Fruit fly (Drosophila melanogaster) whole organism, embryonic: Measurements from ENCODE around the gene Acbp6.

ENCODE experiments used
- Antp ChIP-seq: fragments of 200-800 bp; sonication (Bioruptor generic); optimal IDR thresholded peaks from 3 replicates; lab custom pipeline; 2016; ENCODE audit warnings: missing biosample characterization, missing genetic modification characterization
- CG10543 ChIP-seq: fragments of 200-800 bp; sonication (Bioruptor generic); optimal IDR thresholded peaks from 3 replicates; lab custom pipeline; 2017; ENCODE audit warnings: missing biosample characterization, mild to moderate bottlenecking, missing genetic modification characterization, moderate library complexity
- CG10654 ChIP-seq: fragments of 200-800 bp; sonication (Bioruptor generic); optimal IDR thresholded peaks from 2 replicates; lab custom pipeline; 2016; ENCODE audit warnings: missing biosample characterization, missing genetic modification characterization
- CG12219 ChIP-seq: fragments of 200-800 bp; sonication (Bioruptor generic); optimal IDR thresholded peaks from 3 replicates; lab custom pipeline; 2018; ENCODE audit warnings: missing biosample characterization, mild to moderate bottlenecking, missing genetic modification characterization
- CG14050 ChIP-seq: fragments of 200-800 bp; sonication (Bioruptor generic); IDR thresholded peaks from 3 replicates; pipeline ENCODE4 v1.3.6; 2022; ENCODE audit warnings: missing biosample characterization, missing genetic modification characterization
- CG15269 ChIP-seq: fragments of 200-800 bp; sonication (Bioruptor generic); optimal IDR thresholded peaks from 2 replicates; lab custom pipeline; 2018; ENCODE audit warnings: missing biosample characterization, mild to moderate bottlenecking, missing genetic modification characterization, moderate library complexity
- CG15514 ChIP-seq: fragments of 200-800 bp; sonication (Bioruptor generic); optimal IDR thresholded peaks from 3 replicates; lab custom pipeline; 2017; ENCODE audit warnings: missing biosample characterization, missing genetic modification characterization, mild to moderate bottlenecking, moderate library complexity, missing genetic modification reagents
- CG1792 ChIP-seq: fragments of 200-800 bp; sonication (Bioruptor generic); optimal IDR thresholded peaks from 2 replicates; lab custom pipeline; 2016; ENCODE audit warnings: missing biosample characterization, missing genetic modification characterization
- CG18764 ChIP-seq: fragments of 200-800 bp; sonication (Bioruptor generic); optimal IDR thresholded peaks from 3 replicates; lab custom pipeline; 2016; ENCODE audit warnings: missing biosample characterization, missing genetic modification characterization
- CG30403 ChIP-seq: fragments of 200-800 bp; sonication (Bioruptor generic); optimal IDR thresholded peaks from 3 replicates; lab custom pipeline; 2016; ENCODE audit warnings: missing biosample characterization, missing genetic modification characterization
- CG3281 ChIP-seq: fragments of 200-800 bp; sonication (Bioruptor generic); optimal IDR thresholded peaks from 3 replicates; lab custom pipeline; 2017; ENCODE audit warnings: missing biosample characterization, mild to moderate bottlenecking, missing genetic modification characterization
- CG4360 ChIP-seq: fragments of 200-800 bp; sonication (Bioruptor generic); IDR thresholded peaks from 2 replicates; pipeline ENCODE4 v1.3.6; 2022; ENCODE audit warnings: missing biosample characterization, missing genetic modification characterization
- CG5180 ChIP-seq: fragments of 200-800 bp; sonication (Bioruptor generic); optimal IDR thresholded peaks from 3 replicates; lab custom pipeline; 2017; ENCODE audit warnings: missing biosample characterization, missing genetic modification characterization, mild to moderate bottlenecking, moderate library complexity, missing genetic modification reagents
- CG7271 ChIP-seq: fragments of 200-800 bp; sonication (Bioruptor generic); optimal IDR thresholded peaks from 2 replicates; lab custom pipeline; 2018; ENCODE audit warnings: missing biosample characterization, mild to moderate bottlenecking, missing genetic modification characterization, moderate library complexity
- CrebB ChIP-seq: fragments of 200-800 bp; sonication (Bioruptor generic); optimal IDR thresholded peaks from 3 replicates; lab custom pipeline; 2018; ENCODE audit warnings: missing biosample characterization, mild to moderate bottlenecking, missing genetic modification characterization
- Eip74EF ChIP-seq, 2 experiments: fragments of 200-800 bp in 1 of 2; fragments of >200 bp in 1 of 2; sonication (Bioruptor generic) in 1 of 2; optimal IDR thresholded peaks; 2 replicates each; lab custom pipeline; 2017 to 2019; ENCODE audit warnings: missing biosample characterization in 2 of 2, missing genetic modification characterization in 2 of 2, mild to moderate bottlenecking in 1 of 2, moderate library complexity in 1 of 2
- Fer1 ChIP-seq: fragments of 200-800 bp; sonication (Bioruptor generic); optimal IDR thresholded peaks from 2 replicates; lab custom pipeline; 2017; ENCODE audit warnings: missing biosample characterization, mild to moderate bottlenecking, missing genetic modification characterization
- Fer2 ChIP-seq: fragments of 200-800 bp; sonication (Bioruptor generic); optimal IDR thresholded peaks from 2 replicates; lab custom pipeline; 2018; ENCODE audit warnings: missing biosample characterization, mild to moderate bottlenecking, missing genetic modification characterization, moderate library complexity
- HmgZ ChIP-seq: fragments of 200-800 bp; sonication (Bioruptor generic); optimal IDR thresholded peaks from 2 replicates; lab custom pipeline; 2018; ENCODE audit warnings: missing biosample characterization, mild to moderate bottlenecking, missing genetic modification characterization
- Hmr ChIP-seq: fragments of 200-800 bp; sonication (Bioruptor generic); optimal IDR thresholded peaks from 3 replicates; lab custom pipeline; 2017; ENCODE audit warnings: mild to moderate bottlenecking, missing biosample characterization, missing genetic modification reagents, missing genetic modification characterization
- Hmx ChIP-seq: fragments of 200-800 bp; sonication (Bioruptor generic); optimal IDR thresholded peaks from 2 replicates; lab custom pipeline; 2016; ENCODE audit warnings: missing biosample characterization, missing genetic modification characterization
- Ptx1 ChIP-seq: fragments of 200-800 bp; sonication (Bioruptor generic); IDR thresholded peaks from 2 replicates; pipeline ENCODE4 v1.3.6; 2022; ENCODE audit warnings: missing biosample characterization, missing genetic modification characterization
- Stat92E ChIP-seq, 3 experiments: fragments of >200 bp in 2 of 3; fragments of 200-800 bp in 1 of 3; sonication (Bioruptor generic) in 1 of 3; optimal IDR thresholded peaks; 2 replicates each; lab custom pipeline; 2017 to 2019; ENCODE audit warnings: missing biosample characterization in 3 of 3, missing genetic modification characterization in 3 of 3, mild to moderate bottlenecking in 1 of 3, moderate library complexity in 1 of 3
- ara ChIP-seq: fragments of 200-800 bp; sonication (Bioruptor generic); IDR thresholded peaks from 2 replicates; pipeline ENCODE4 v1.3.6; 2022; ENCODE audit warnings: missing biosample characterization, missing genetic modification characterization
- chif ChIP-seq, 2 experiments: fragments of 200-800 bp; sonication (Bioruptor generic); optimal IDR thresholded peaks; 3 replicates each; lab custom pipeline; 2016; ENCODE audit warnings: missing biosample characterization in 2 of 2, missing genetic modification characterization in 2 of 2
- dan ChIP-seq: fragments of 200-800 bp; sonication (Bioruptor generic); IDR thresholded peaks from 2 replicates; pipeline ENCODE4 v1.3.6; 2022; ENCODE audit warnings: missing biosample characterization, missing genetic modification characterization
- danr ChIP-seq: fragments of 200-800 bp; sonication (Bioruptor generic); IDR thresholded peaks from 2 replicates; pipeline ENCODE4 v1.3.6; 2022; ENCODE audit warnings: missing biosample characterization, missing genetic modification characterization
- dmrt11E ChIP-seq: fragments of 200-800 bp; sonication (Bioruptor generic); optimal IDR thresholded peaks from 3 replicates; lab custom pipeline; 2018; ENCODE audit warnings: missing biosample characterization, mild to moderate bottlenecking, missing genetic modification characterization, moderate library complexity
- fd102C ChIP-seq: fragments of 200-800 bp; sonication (Bioruptor generic); optimal IDR thresholded peaks from 2 replicates; lab custom pipeline; 2018; ENCODE audit warnings: missing biosample characterization, mild to moderate bottlenecking, missing genetic modification characterization, moderate library complexity
- fd64A ChIP-seq: fragments of 200-800 bp; sonication (Bioruptor generic); optimal IDR thresholded peaks from 3 replicates; lab custom pipeline; 2018; ENCODE audit warnings: missing biosample characterization, mild to moderate bottlenecking, missing genetic modification characterization
- gro ChIP-seq: fragments of 200-800 bp; sonication (Bioruptor generic); optimal IDR thresholded peaks from 2 replicates; lab custom pipeline; 2016; ENCODE audit warnings: missing biosample characterization, missing genetic modification characterization
- hth ChIP-seq: fragments of >200 bp; optimal IDR thresholded peaks from 2 replicates; lab custom pipeline; 2017; ENCODE audit warnings: inconsistent platforms
- inv ChIP-seq: fragments of 200-800 bp; sonication (Bioruptor generic); IDR thresholded peaks from 2 replicates; pipeline ENCODE4 v1.3.6; 2022; ENCODE audit warnings: missing biosample characterization, missing genetic modification characterization; ENCODE audit not compliant: partially characterized antibody
- jigr1 ChIP-seq: fragments of 200-800 bp; sonication (Bioruptor generic); IDR thresholded peaks from 3 replicates; pipeline ENCODE4 v1.3.6; 2022; ENCODE audit warnings: missing biosample characterization, missing genetic modification characterization
- otp ChIP-seq: fragments of 200-800 bp; sonication (Bioruptor generic); IDR thresholded peaks from 3 replicates; pipeline ENCODE4, ENCODE4 v1.3.6; 2022; ENCODE audit warnings: missing biosample characterization, missing genetic modification characterization
- pan ChIP-seq, 4 experiments: fragments of >200 bp in 3 of 4; fragments of 200-800 bp in 1 of 4; sonication (Bioruptor generic) in 1 of 4; optimal IDR thresholded peaks in 3 of 4; IDR thresholded peaks in 1 of 4; 2 replicates each; pipeline versions ENCODE4 v1.3.6 to Lab custom; 2017 to 2022; ENCODE audit warnings: missing biosample characterization in 2 of 4, missing genetic modification characterization in 2 of 4, mixed read lengths in 1 of 4
- pfk ChIP-seq: fragments of 200-800 bp; sonication (Bioruptor generic); optimal IDR thresholded peaks from 2 replicates; lab custom pipeline; 2018; ENCODE audit warnings: missing biosample characterization, mild to moderate bottlenecking, missing genetic modification characterization, moderate library complexity
- sisA ChIP-seq: fragments of 200-800 bp; sonication (Bioruptor generic); IDR thresholded peaks from 2 replicates; pipeline ENCODE4 v1.3.6; 2022; ENCODE audit warnings: missing biosample characterization, missing genetic modification characterization
- slbo ChIP-seq: fragments of 200-800 bp; sonication (Bioruptor generic); IDR thresholded peaks from 2 replicates; pipeline ENCODE4 v1.3.6; 2022; ENCODE audit warnings: missing biosample characterization, missing genetic modification characterization
- sna ChIP-seq: fragments of 200-800 bp; sonication (Bioruptor generic); IDR thresholded peaks from 2 replicates; pipeline ENCODE4 v1.3.6; 2022; ENCODE audit warnings: missing biosample characterization, missing genetic modification characterization; ENCODE audit not compliant: partially characterized antibody
- sob ChIP-seq: fragments of 200-800 bp; sonication (Bioruptor generic); IDR thresholded peaks from 2 replicates; pipeline ENCODE4 v1.3.6; 2022; ENCODE audit warnings: missing biosample characterization, missing genetic modification characterization
- tin ChIP-seq: fragments of 200-800 bp; sonication (Bioruptor generic); optimal IDR thresholded peaks from 3 replicates; lab custom pipeline; 2016; ENCODE audit warnings: missing biosample characterization, missing genetic modification characterization
- ttk ChIP-seq: fragments of 200-800 bp; sonication (Bioruptor generic); IDR thresholded peaks from 2 replicates; pipeline ENCODE4 v2.1.2; 2022; ENCODE audit warnings: missing biosample characterization, missing genetic modification characterization
- vnd ChIP-seq: fragments of 200-800 bp; sonication (Bioruptor generic); IDR thresholded peaks from 3 replicates; pipeline ENCODE4 v1.3.6; 2022; ENCODE audit warnings: missing biosample characterization, missing genetic modification characterization; ENCODE audit not compliant: partially characterized antibody
- yki ChIP-seq: fragments of >200 bp; optimal IDR thresholded peaks from 3 replicates; lab custom pipeline; 2018
- z ChIP-seq: fragments of 200-800 bp; sonication (Bioruptor generic); IDR thresholded peaks from 3 replicates; pipeline ENCODE4 v1.3.6; 2022; ENCODE audit warnings: missing biosample characterization, missing genetic modification characterization
- zf30C ChIP-seq: fragments of 200-800 bp; sonication (Bioruptor generic); optimal IDR thresholded peaks from 3 replicates; lab custom pipeline; 2018; ENCODE audit warnings: missing biosample characterization, mild to moderate bottlenecking, missing genetic modification characterization
- zfh2 ChIP-seq: fragments of 200-800 bp; sonication (Bioruptor generic); optimal IDR thresholded peaks from 2 replicates; lab custom pipeline; 2016; ENCODE audit warnings: missing biosample characterization, missing genetic modification characterization

The Acbp6 gene

dm6 chr3L:7151521-7152465, 23.1 kb downstream of the Acbp6 start (continued):
- TF ChIP-seq CG15514 (GFP tag; lab: Kevin White, UChicago) (no peak), pfk (GFP tag; lab: Kevin White, UChicago) (no peak), CG12219 (no peak), zf30C (GFP tag; lab: Kevin White, UChicago) (no peak), Fer2 (tag; lab: Kevin White, UChicago) (no peak), HmgZ (tag; lab: Kevin White, UChicago) (no peak), CG30403 (peak; percentile 43), fd64A (GFP tag; lab: Kevin White, UChicago) (no peak), CG18764 (peak; percentile 45), CG10543 (GFP tag; lab: Kevin White, UChicago) (no peak), CrebB (no peak), Eip74EF (GFP tag; optimal IDR thresholded peaks at IDR 0.05; lab: Kevin White, UChicago) (peak in 1 of 2 experiments; percentile 6), z (no peak), Fer1 (GFP tag; lab: Kevin White, UChicago) (no peak), CG14050 (no peak), sob (GFP tag; lab: Robert Waterston, UW) (no peak), CG1792 (GFP tag; lab: Kevin White, UChicago) (no peak), CG10654 (GFP tag; lab: Kevin White, UChicago) (peak; percentile 19), yki (lab: Kevin White, UChicago) (no peak), Hmr (GFP tag; lab: Kevin White, UChicago) (no peak), dan (GFP tag; lab: Robert Waterston, UW) (no peak), Hmx (GFP tag; lab: Kevin White, UChicago) (no peak), gro (GFP tag; lab: Kevin White, UChicago) (no peak), Antp (GFP tag; lab: Kevin White, UChicago) (no peak), Ptx1 (GFP tag; lab: Robert Waterston, UW) (peak; percentile 49; the same call in 1 of the 2 replicates), Stat92E (GFP tag; optimal IDR thresholded peaks at IDR 0.05; lab: Kevin White, UChicago) (no peak), sisA (GFP tag; lab: Robert Waterston, UW) (peak; percentile 73), pan (optimal IDR thresholded peaks at IDR 0.05; lab: Kevin White, UChicago) (no peak), pan (GFP tag; optimal IDR thresholded peaks at IDR 0.05 in 1 of 2, IDR thresholded peaks at IDR 0.05 in 1 of 2) (peak in 1 of 2 experiments; percentile 39), chif (GFP tag; optimal IDR thresholded peaks at IDR 0.05; lab: Kevin White, UChicago) (peak; percentile 30 to 61), vnd (GFP tag; lab: Robert Waterston, UW) (no peak), otp (GFP tag; lab: Robert Waterston, UW) (peak; percentile 80), zfh2 (no peak), fd102C (GFP tag; lab: Kevin White, UChicago) (no peak), jigr1 (0 out of 3 replicates have a peak, but pooled peaks have one; percentile 23), sna (no peak), CG4360 (GFP tag; lab: Robert Waterston, UW) (peak; percentile 36; the same call in 1 of the 2 replicates), ttk (0 out of 2 replicates have a peak, but pooled peaks have one; percentile 40), slbo (no peak), CG3281 (GFP tag; lab: Kevin White, UChicago) (no peak), CG7271 (no peak), ara (GFP tag; lab: Robert Waterston, UW) (peak; percentile 85), dmrt11E (tag; lab: Kevin White, UChicago) (peak; percentile 79), hth (lab: Kevin White, UChicago) (no peak), tin (GFP tag; lab: Kevin White, UChicago) (peak; percentile 62), CG5180 (GFP tag; lab: Kevin White, UChicago) (no peak), CG15269 (tag; lab: Kevin White, UChicago) (no peak), inv (GFP tag; lab: Robert Waterston, UW) (no peak), danr (GFP tag; lab: Robert Waterston, UW) (no peak; the same call in 1 of the 2 replicates)
